Worm (Caenorhabditis elegans) whole organism, L1 larva: ENCODE data around the gene ZK792.1.

ENCODE experiments used
- C04F5.9 ChIP-seq: sonication (generic microtip); optimal IDR thresholded peaks from 2 replicates; lab custom pipeline; 2016; ENCODE audit warnings: missing genetic modification characterization, missing compliant biosample characterization
- C34B4.2 ChIP-seq: sonication (generic microtip); optimal IDR thresholded peaks from 2 replicates; lab custom pipeline; 2017; ENCODE audit warnings: mild to moderate bottlenecking, missing genetic modification characterization, missing compliant biosample characterization
- Y116A8C.19 ChIP-seq: sonication (generic microtip); optimal IDR thresholded peaks from 2 replicates; lab custom pipeline; 2016; ENCODE audit warnings: missing compliant biosample characterization, missing genetic modification characterization, borderline replicate concordance
- alr-1 ChIP-seq: fragments of 200-800 bp; sonication (Bioruptor generic); optimal IDR thresholded peaks from 2 replicates; lab custom pipeline; 2018; ENCODE audit warnings: borderline replicate concordance, mild to moderate bottlenecking, missing genetic modification characterization, missing compliant biosample characterization
- aly-2 ChIP-seq: fragments of 150-350 bp; optimal IDR thresholded peaks from 2 replicates; lab custom pipeline; 2014; ENCODE audit warnings: missing biosample characterization, missing genetic modification characterization
- ama-1 ChIP-seq: fragments of 150-350 bp; optimal IDR thresholded peaks from 2 replicates; lab custom pipeline; 2014
- blmp-1 ChIP-seq: fragments of 150-350 bp; optimal IDR thresholded peaks from 2 replicates; lab custom pipeline; 2014; ENCODE audit warnings: missing biosample characterization, missing genetic modification characterization
- ceh-63 ChIP-seq: fragments of 200-800 bp; sonication (Bioruptor generic); optimal IDR thresholded peaks from 2 replicates; lab custom pipeline; 2018; ENCODE audit warnings: mild to moderate bottlenecking, missing genetic modification characterization, missing compliant biosample characterization
- ceh-90 ChIP-seq: sonication (generic microtip); optimal IDR thresholded peaks from 2 replicates; lab custom pipeline; 2016; ENCODE audit warnings: missing genetic modification characterization, missing compliant biosample characterization
- ces-1 ChIP-seq: fragments of 150-350 bp; optimal IDR thresholded peaks from 2 replicates; lab custom pipeline; 2014; ENCODE audit warnings: missing biosample characterization, missing genetic modification reagents, missing genetic modification characterization
- dpl-1 ChIP-seq, 3 experiments: fragments of 150-350 bp in 2 of 3; sonication (generic microtip) in 1 of 3; optimal IDR thresholded peaks; 2 replicates each; lab custom pipeline; 2014 to 2017; ENCODE audit warnings: missing biosample characterization in 3 of 3, missing genetic modification characterization in 3 of 3, missing genetic modification reagents in 3 of 3
- efl-1 ChIP-seq, 4 experiments: fragments of 150-350 bp; optimal IDR thresholded peaks in 3 of 4; peaks in 1 of 4; 1 replicate in 1 of 4; 2 replicates in 3 of 4; lab custom pipeline; 2014; ENCODE audit warnings: missing biosample characterization in 2 of 4, missing genetic modification characterization in 2 of 4, missing genetic modification reagents in 2 of 4
- efl-3 ChIP-seq: fragments of 200-800 bp; sonication (Bioruptor generic); optimal IDR thresholded peaks from 2 replicates; lab custom pipeline; 2018; ENCODE audit warnings: mild to moderate bottlenecking, missing genetic modification characterization, missing compliant biosample characterization
- elt-3 ChIP-seq, 6 experiments: fragments of 150-350 bp in 1 of 6; sonication (generic microtip); optimal IDR thresholded peaks; 2 replicates each; lab custom pipeline; 2017 to 2018; ENCODE audit warnings: missing biosample characterization in 6 of 6, missing genetic modification characterization in 6 of 6, inconsistent platforms in 1 of 6
- fkh-4 ChIP-seq: sonication (generic microtip); optimal IDR thresholded peaks from 2 replicates; lab custom pipeline; 2016; ENCODE audit warnings: missing compliant biosample characterization, missing genetic modification characterization, borderline replicate concordance
- fkh-8 ChIP-seq: sonication (generic microtip); optimal IDR thresholded peaks from 2 replicates; lab custom pipeline; 2016; ENCODE audit warnings: mild to moderate bottlenecking, missing genetic modification characterization, missing compliant biosample characterization
- hlh-17 ChIP-seq: fragments of 200-800 bp; sonication (Bioruptor generic); optimal IDR thresholded peaks from 2 replicates; lab custom pipeline; 2018; ENCODE audit warnings: missing genetic modification characterization, mild to moderate bottlenecking, missing compliant biosample characterization, moderate library complexity, borderline replicate concordance
- irx-1 ChIP-seq: sonication (generic microtip); optimal IDR thresholded peaks from 2 replicates; lab custom pipeline; 2016; ENCODE audit warnings: missing genetic modification characterization, missing compliant biosample characterization
- isw-1 ChIP-seq: fragments of 200-800 bp; sonication (Bioruptor generic); IDR thresholded peaks from 2 replicates; pipeline ENCODE4 v1.3.6; 2022; ENCODE audit warnings: missing genetic modification characterization, missing compliant biosample characterization
- jun-1 ChIP-seq: fragments of 150-350 bp; optimal IDR thresholded peaks from 2 replicates; lab custom pipeline; 2014; ENCODE audit warnings: missing biosample characterization, missing genetic modification reagents, missing genetic modification characterization
- lin-13 ChIP-seq: fragments of 150-350 bp; optimal IDR thresholded peaks from 2 replicates; lab custom pipeline; 2014; ENCODE audit warnings: missing biosample characterization, missing genetic modification reagents, missing genetic modification characterization
- lin-14 ChIP-seq: fragments of 200-800 bp; sonication (Bioruptor generic); optimal IDR thresholded peaks from 2 replicates; lab custom pipeline; 2018; ENCODE audit warnings: mild to moderate bottlenecking, missing genetic modification characterization, moderate library complexity, missing compliant biosample characterization
- lin-15B ChIP-seq: fragments of 150-350 bp; sonication (generic microtip); optimal IDR thresholded peaks from 3 replicates; lab custom pipeline; 2014; ENCODE audit warnings: missing biosample characterization, missing genetic modification characterization
- lir-3 ChIP-seq: sonication (generic microtip); optimal IDR thresholded peaks from 2 replicates; lab custom pipeline; 2016; ENCODE audit warnings: mild to moderate bottlenecking, missing genetic modification characterization, moderate library complexity, missing compliant biosample characterization; ENCODE audit not compliant: poor library complexity
- mab-9 ChIP-seq: fragments of 200-800 bp; sonication (Bioruptor generic); IDR thresholded peaks from 2 replicates; pipeline ENCODE4 v1.3.6; 2022; ENCODE audit warnings: missing genetic modification reagents, missing genetic modification characterization, missing compliant biosample characterization
- mep-1 ChIP-seq: fragments of 150-350 bp; optimal IDR thresholded peaks from 2 replicates; lab custom pipeline; 2014; ENCODE audit warnings: missing biosample characterization, missing genetic modification characterization
- nhr-12 ChIP-seq: sonication (generic microtip); optimal IDR thresholded peaks from 2 replicates; lab custom pipeline; 2017; ENCODE audit warnings: missing biosample characterization, missing genetic modification characterization
- nhr-19 ChIP-seq: fragments of 200-800 bp; sonication (Bioruptor generic); conservative IDR thresholded peaks from 2 replicates; pipeline ENCODE4 v1.3.6; 2022; ENCODE audit warnings: missing genetic modification characterization, missing compliant biosample characterization
- nhr-20 ChIP-seq: sonication (generic microtip); optimal IDR thresholded peaks from 2 replicates; lab custom pipeline; 2016; ENCODE audit warnings: mild to moderate bottlenecking, missing genetic modification characterization, missing compliant biosample characterization
- nhr-237 ChIP-seq: fragments of 150-350 bp; optimal IDR thresholded peaks from 2 replicates; lab custom pipeline; 2014; ENCODE audit warnings: missing biosample characterization, missing genetic modification characterization
- nhr-47 ChIP-seq: sonication (generic microtip); optimal IDR thresholded peaks from 2 replicates; lab custom pipeline; 2016; ENCODE audit warnings: mild to moderate bottlenecking, missing genetic modification characterization, moderate library complexity, missing compliant biosample characterization
- nhr-71 ChIP-seq: sonication (generic microtip); optimal IDR thresholded peaks from 2 replicates; lab custom pipeline; 2016; ENCODE audit warnings: mild to moderate bottlenecking, missing genetic modification characterization, moderate library complexity, missing compliant biosample characterization
- nhr-76 ChIP-seq: sonication (generic microtip); optimal IDR thresholded peaks from 2 replicates; lab custom pipeline; 2017; ENCODE audit warnings: missing biosample characterization, missing genetic modification characterization
- nhr-84 ChIP-seq: sonication (generic microtip); optimal IDR thresholded peaks from 2 replicates; lab custom pipeline; 2017; ENCODE audit warnings: missing biosample characterization, missing genetic modification characterization
- nhr-85 ChIP-seq: sonication (generic microtip); peaks from one replicate; lab custom pipeline; 2016; ENCODE audit warnings: missing genetic modification characterization, inconsistent platforms, missing compliant biosample characterization
- pax-3 ChIP-seq: fragments of 200-800 bp; sonication (Bioruptor generic); optimal IDR thresholded peaks from 2 replicates; lab custom pipeline; 2018; ENCODE audit warnings: mild to moderate bottlenecking, missing genetic modification characterization, moderate library complexity, missing compliant biosample characterization
- pqm-1 ChIP-seq: sonication (generic microtip); optimal IDR thresholded peaks from 3 replicates; lab custom pipeline; 2017; ENCODE audit warnings: missing biosample characterization, missing genetic modification characterization
- snpc-4 ChIP-seq: fragments of 150-350 bp; optimal IDR thresholded peaks from 2 replicates; lab custom pipeline; 2014; ENCODE audit warnings: missing biosample characterization, missing genetic modification characterization
- sup-37 ChIP-seq: fragments of 200-800 bp; sonication (Bioruptor generic); optimal IDR thresholded peaks from 2 replicates; lab custom pipeline; 2018; ENCODE audit warnings: mild to moderate bottlenecking, missing genetic modification characterization, missing compliant biosample characterization
- tbx-2 ChIP-seq: sonication (generic microtip); optimal IDR thresholded peaks from 2 replicates; lab custom pipeline; 2016; ENCODE audit warnings: missing genetic modification characterization, missing compliant biosample characterization
- tlp-1 ChIP-seq: fragments of 150-350 bp; optimal IDR thresholded peaks from 2 replicates; lab custom pipeline; 2014; ENCODE audit warnings: missing biosample characterization, missing genetic modification characterization
- unc-30 ChIP-seq: sonication (generic microtip); optimal IDR thresholded peaks from 2 replicates; lab custom pipeline; 2017; ENCODE audit warnings: missing biosample characterization, missing genetic modification characterization
- unc-62 ChIP-seq: fragments of 150-350 bp; optimal IDR thresholded peaks from 2 replicates; lab custom pipeline; 2014; ENCODE audit warnings: missing biosample characterization, missing genetic modification reagents, missing genetic modification characterization
- unc-86 ChIP-seq: sonication (generic microtip); optimal IDR thresholded peaks from 2 replicates; lab custom pipeline; 2016; ENCODE audit warnings: missing genetic modification characterization, missing compliant biosample characterization
- vab-15 ChIP-seq: sonication (generic microtip); optimal IDR thresholded peaks from 2 replicates; lab custom pipeline; 2017; ENCODE audit warnings: missing genotype, mild to moderate bottlenecking, missing genetic modification characterization, missing compliant biosample characterization
- xbp-1 ChIP-seq: sonication (generic microtip); optimal IDR thresholded peaks from 2 replicates; lab custom pipeline; 2016; ENCODE audit warnings: missing genetic modification characterization, missing compliant biosample characterization
- zag-1 ChIP-seq: fragments of 150-350 bp; optimal IDR thresholded peaks from 2 replicates; lab custom pipeline; 2014; ENCODE audit warnings: missing biosample characterization, missing genetic modification characterization
- zip-4 ChIP-seq: fragments of 200-800 bp; sonication (Bioruptor generic); optimal IDR thresholded peaks from 2 replicates; lab custom pipeline; 2018; ENCODE audit warnings: mild to moderate bottlenecking, missing genetic modification characterization, moderate library complexity, missing compliant biosample characterization
- ztf-11 ChIP-seq, 2 experiments: sonication (generic microtip); optimal IDR thresholded peaks; 2 replicates each; lab custom pipeline; 2016 to 2017; ENCODE audit warnings: missing genetic modification characterization in 2 of 2, missing biosample characterization in 1 of 2, missing compliant biosample characterization in 1 of 2
- ztf-4 ChIP-seq: fragments of 150-350 bp; optimal IDR thresholded peaks from 2 replicates; lab custom pipeline; 2014; ENCODE audit warnings: missing biosample characterization, missing genetic modification characterization

ZK792.1 gene

ce11 chrIV:11635437-11636408 is 23.9 kb upstream of the ZK792.1 start, which contains the start of gene mars-1:
Gene mars-1 (minus strand): TSS chrIV:11635487.
- TF ChIP-seq hlh-17 (GFP tag; lab: Kevin White, UChicago) = no peak
- TF ChIP-seq nhr-19 = peak; percentile 51
- no peak for TF ChIP-seq C34B4.2 (tag; lab: Kevin White, UChicago)
- peak; percentile 77 for TF ChIP-seq xbp-1 (tag; lab: Kevin White, UChicago)
- peak in 1 of 6 experiments; percentile 14 for TF ChIP-seq elt-3 (tag; optimal IDR thresholded peaks at IDR 0.05; lab: Kevin White, UChicago)
- peak; percentile 51 for TF ChIP-seq nhr-237 (tag; lab: Kevin White, UChicago)
- TF ChIP-seq unc-86 (tag; lab: Kevin White, UChicago) = peak; percentile 56
- TF ChIP-seq ztf-4 (tag; lab: Kevin White, UChicago) = peak; percentile 4
- peak; percentile 80 for TF ChIP-seq vab-15
- TF ChIP-seq unc-62 = no peak
- TF ChIP-seq nhr-12 (tag; lab: Kevin White, UChicago) = no peak
- TF ChIP-seq tbx-2 = peak; percentile 73
- peak; percentile 62 for TF ChIP-seq C04F5.9 (tag; lab: Kevin White, UChicago)
- TF ChIP-seq unc-30 (tag; lab: Kevin White, UChicago) = no peak
- no peak for TF ChIP-seq mab-9
- TF ChIP-seq irx-1 = peak; percentile 64
- no peak for TF ChIP-seq zag-1
- TF ChIP-seq ces-1 (GFP tag; lab: Kevin White, UChicago) = no peak
- TF ChIP-seq lin-15B = peak; percentile 52
- TF ChIP-seq pqm-1 (tag; lab: Kevin White, UChicago) = no peak
- TF ChIP-seq jun-1 (tag; lab: Kevin White, UChicago) = peak; percentile 60
- TF ChIP-seq lir-3 (tag; lab: Kevin White, UChicago) = peak; percentile 76
- TF ChIP-seq nhr-47 (tag; lab: Kevin White, UChicago) = peak; percentile 82
- TF ChIP-seq dpl-1 (GFP tag; optimal IDR thresholded peaks at IDR 0.05; lab: Kevin White, UChicago) = peak; percentile 53 to 63 (median 61)
- TF ChIP-seq efl-3 (GFP tag; lab: Kevin White, UChicago) = no peak
- TF ChIP-seq blmp-1 (tag; lab: Kevin White, UChicago) = peak; percentile 12
- TF ChIP-seq zip-4 (GFP tag; lab: Kevin White, UChicago) = no peak
- TF ChIP-seq ceh-63 = peak; percentile 55
- TF ChIP-seq mep-1 = peak; percentile 84
- TF ChIP-seq ztf-11 (tag; optimal IDR thresholded peaks at IDR 0.05; lab: Kevin White, UChicago) = peak in 1 of 2 experiments; percentile 60
- TF ChIP-seq ama-1 (lab: Kevin White, UChicago) = no peak
- no peak for TF ChIP-seq Y116A8C.19 (tag; lab: Kevin White, UChicago)
- TF ChIP-seq alr-1 = no peak
- peak; percentile 86 for TF ChIP-seq nhr-20 (tag; lab: Kevin White, UChicago)
- peak; percentile 17 for TF ChIP-seq snpc-4 (tag; lab: Kevin White, UChicago)
- no peak for TF ChIP-seq nhr-84
- TF ChIP-seq ceh-90 = peak; percentile 45
- TF ChIP-seq efl-1 (optimal IDR thresholded peaks at IDR 0.05; lab: Kevin White, UChicago) = peak; percentile 70 to 72
- peak; percentile 58 to 89 for TF ChIP-seq efl-1 (GFP tag; optimal IDR thresholded peaks at IDR 0.05 in 1 of 2; lab: Kevin White, UChicago)
- no peak for TF ChIP-seq nhr-76
- peak; percentile 86 for TF ChIP-seq fkh-8
- TF ChIP-seq lin-14 (GFP tag; lab: Kevin White, UChicago) = peak; percentile 84
- TF ChIP-seq sup-37 (GFP tag; lab: Kevin White, UChicago) = no peak
- TF ChIP-seq isw-1 (GFP tag; lab: Robert Waterston, UW) = peak; percentile 80
- no peak for TF ChIP-seq tlp-1
- peak; percentile 81 for TF ChIP-seq pax-3
- peak; percentile 81 for TF ChIP-seq nhr-85 (tag; lab: Kevin White, UChicago)
- peak; percentile 89 for TF ChIP-seq nhr-71 (tag; lab: Kevin White, UChicago)
- peak; percentile 30 for TF ChIP-seq lin-13 (GFP tag; lab: Kevin White, UChicago)
- TF ChIP-seq aly-2 (tag; lab: Kevin White, UChicago) = peak; percentile 55
- no peak for TF ChIP-seq fkh-4
